Fruit fly (Drosophila melanogaster): ENCODE measurements around the gene CG43049.

DNA sequence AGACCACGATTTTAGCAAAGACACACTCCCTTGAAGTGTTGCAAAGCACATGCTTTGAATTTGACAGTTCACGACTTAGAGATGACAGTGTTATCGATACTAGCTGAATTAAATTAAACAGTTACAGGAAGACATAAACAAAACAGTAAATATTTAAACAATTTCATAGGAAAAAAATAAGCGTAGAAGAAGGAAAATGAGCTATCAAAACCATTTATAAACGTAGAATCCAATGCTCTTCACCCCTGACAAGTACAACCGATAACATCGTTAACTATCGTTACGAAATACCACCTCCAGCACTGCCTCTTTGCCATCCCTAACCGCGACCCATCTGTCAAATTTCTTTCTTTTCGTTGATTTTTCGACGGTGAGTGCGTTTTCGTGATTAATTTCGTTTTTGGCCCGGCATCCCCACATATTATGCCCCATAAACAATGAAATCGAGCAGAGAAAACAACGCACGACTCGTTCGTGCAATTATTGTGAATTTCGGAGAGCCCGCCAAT is 26.1 kb upstream of the CG43049 start, which contains the start of gene RpL26:
- peak; percentile 23 for TF ChIP-seq CG17806 (tag; optimal IDR thresholded peaks at IDR 0.05)
- TF ChIP-seq Pif1B (GFP tag; optimal IDR thresholded peaks at IDR 0.05), result no peak

Measured in whole organism, pupa.